Fruit fly (Drosophila melanogaster) whole organism, embryonic: ENCODE results near the gene CG13920.

Experiments used
- Atf-2 ChIP-seq: fragments of 200-800 bp; sonication (Bioruptor generic); optimal IDR thresholded peaks from 2 replicates; lab custom pipeline; 2016; ENCODE audit warnings: missing biosample characterization, missing genetic modification characterization
- Bgb ChIP-seq: fragments of 200-800 bp; sonication (Bioruptor generic); IDR thresholded peaks from 2 replicates; pipeline ENCODE4 v1.3.6; 2022; ENCODE audit warnings: missing biosample characterization, missing genetic modification characterization; ENCODE audit not compliant: partially characterized antibody
- Blimp-1 ChIP-seq: fragments of 200-800 bp; sonication (Bioruptor generic); optimal IDR thresholded peaks from 3 replicates; lab custom pipeline; 2018; ENCODE audit warnings: missing biosample characterization, missing genetic modification characterization, mild to moderate bottlenecking, moderate library complexity, missing genetic modification reagents
- CG11560 ChIP-seq: fragments of 200-800 bp; sonication (Bioruptor generic); IDR thresholded peaks from 3 replicates; pipeline ENCODE4 v1.3.6; 2022; ENCODE audit warnings: missing biosample characterization, missing genetic modification characterization
- CG14667 ChIP-seq: fragments of 200-800 bp; sonication (Bioruptor generic); IDR thresholded peaks from 2 replicates; pipeline ENCODE4 v1.3.6; 2022; ENCODE audit warnings: missing biosample characterization, missing genetic modification characterization
- CG15479 ChIP-seq: fragments of 200-800 bp; sonication (Bioruptor generic); optimal IDR thresholded peaks from 3 replicates; lab custom pipeline; 2019; ENCODE audit warnings: missing biosample characterization, mild to moderate bottlenecking, missing genetic modification characterization, moderate library complexity
- CG15696 ChIP-seq: fragments of 200-800 bp; sonication (Bioruptor generic); optimal IDR thresholded peaks from 2 replicates; lab custom pipeline; 2019; ENCODE audit warnings: missing biosample characterization, mild to moderate bottlenecking, missing genetic modification characterization, moderate library complexity
- CG17359 ChIP-seq: fragments of 200-800 bp; sonication (Bioruptor generic); optimal IDR thresholded peaks from 3 replicates; lab custom pipeline; 2018; ENCODE audit warnings: missing biosample characterization, mild to moderate bottlenecking, missing genetic modification characterization, moderate library complexity
- CG18011 ChIP-seq: fragments of 200-800 bp; sonication (Bioruptor generic); optimal IDR thresholded peaks from 2 replicates; lab custom pipeline; 2017; ENCODE audit warnings: missing biosample characterization, missing genetic modification characterization, mild to moderate bottlenecking, moderate library complexity, missing genotype
- CG18764 ChIP-seq: fragments of 200-800 bp; sonication (Bioruptor generic); optimal IDR thresholded peaks from 3 replicates; lab custom pipeline; 2016; ENCODE audit warnings: missing biosample characterization, missing genetic modification characterization
- CG2120 ChIP-seq: fragments of 200-800 bp; sonication (Bioruptor generic); optimal IDR thresholded peaks from 3 replicates; lab custom pipeline; 2016; ENCODE audit warnings: missing biosample characterization, missing genetic modification characterization
- CG4820 ChIP-seq: fragments of 200-800 bp; sonication (Bioruptor generic); optimal IDR thresholded peaks from 3 replicates; lab custom pipeline; 2016; ENCODE audit warnings: missing biosample characterization, missing genetic modification characterization
- CG4854 ChIP-seq: fragments of 200-800 bp; sonication (Bioruptor generic); optimal IDR thresholded peaks from 2 replicates; lab custom pipeline; 2016; ENCODE audit warnings: missing biosample characterization, missing genetic modification characterization, inconsistent platforms
- CG6683 ChIP-seq: fragments of 200-800 bp; sonication (Bioruptor generic); optimal IDR thresholded peaks from 2 replicates; lab custom pipeline; 2017; ENCODE audit warnings: missing biosample characterization, mild to moderate bottlenecking, missing genetic modification characterization, missing genetic modification reagents
- CG7928 ChIP-seq: fragments of 200-800 bp; sonication (Bioruptor generic); optimal IDR thresholded peaks from 2 replicates; lab custom pipeline; 2017; ENCODE audit warnings: missing biosample characterization, mild to moderate bottlenecking, missing genetic modification characterization
- CG9876 ChIP-seq: fragments of 200-800 bp; sonication (Bioruptor generic); optimal IDR thresholded peaks from 2 replicates; lab custom pipeline; 2016; ENCODE audit warnings: missing biosample characterization, missing genetic modification characterization
- Camta ChIP-seq: fragments of 200-800 bp; sonication (Bioruptor generic); optimal IDR thresholded peaks from 2 replicates; lab custom pipeline; 2016; ENCODE audit warnings: missing biosample characterization, missing genetic modification characterization
- D ChIP-seq, 2 experiments: fragments of 200-800 bp in 1 of 2; fragments of >200 bp in 1 of 2; sonication (Bioruptor generic) in 1 of 2; optimal IDR thresholded peaks; 2 replicates in 1 of 2; 3 replicates in 1 of 2; lab custom pipeline; 2017; ENCODE audit warnings: mild to moderate bottlenecking in 1 of 2, missing biosample characterization in 1 of 2, missing genetic modification characterization in 1 of 2, missing genetic modification reagents in 1 of 2
- Gsc ChIP-seq: fragments of 200-800 bp; sonication (Bioruptor generic); IDR thresholded peaks from 2 replicates; pipeline ENCODE4 v1.3.6; 2022; ENCODE audit warnings: missing biosample characterization, missing genetic modification characterization
- HmgZ ChIP-seq: fragments of 200-800 bp; sonication (Bioruptor generic); optimal IDR thresholded peaks from 2 replicates; lab custom pipeline; 2018; ENCODE audit warnings: missing biosample characterization, mild to moderate bottlenecking, missing genetic modification characterization
- MBD-R2 ChIP-seq: fragments of 200-800 bp; sonication (Bioruptor generic); IDR thresholded peaks from 2 replicates; pipeline ENCODE4 v1.3.6; 2022; ENCODE audit warnings: missing biosample characterization, missing genetic modification characterization
- Med ChIP-seq: fragments of 200-800 bp; sonication (Bioruptor generic); peaks from one replicate; lab custom pipeline; 2016; ENCODE audit warnings: missing biosample characterization, missing genetic modification characterization, mild to moderate bottlenecking, inconsistent platforms, moderate library complexity
- Pdp1 ChIP-seq, 2 experiments: fragments of 200-800 bp; sonication (Bioruptor generic); optimal IDR thresholded peaks; 3 replicates each; lab custom pipeline; 2016; ENCODE audit warnings: missing biosample characterization in 2 of 2, missing genetic modification characterization in 2 of 2, mild to moderate bottlenecking in 1 of 2, moderate library complexity in 1 of 2
- Sin3A ChIP-seq: fragments of >200 bp; optimal IDR thresholded peaks from 2 replicates; lab custom pipeline; 2018
- ac ChIP-seq: fragments of 200-800 bp; sonication (Bioruptor generic); optimal IDR thresholded peaks from 3 replicates; lab custom pipeline; 2017; ENCODE audit warnings: missing biosample characterization, mild to moderate bottlenecking, missing genetic modification characterization
- al ChIP-seq: fragments of 200-800 bp; sonication (Bioruptor generic); IDR thresholded peaks from 2 replicates; pipeline ENCODE4 v1.3.6; 2022; ENCODE audit warnings: missing biosample characterization, missing genetic modification characterization
- cg ChIP-seq: fragments of 200-800 bp; sonication (Bioruptor generic); optimal IDR thresholded peaks from 3 replicates; lab custom pipeline; 2019; ENCODE audit warnings: missing biosample characterization, mild to moderate bottlenecking, missing genetic modification characterization, moderate library complexity
- dati ChIP-seq: fragments of 200-800 bp; sonication (Bioruptor generic); IDR thresholded peaks from 2 replicates; pipeline ENCODE4 v1.3.6; 2022; ENCODE audit warnings: missing biosample characterization, missing genetic modification characterization
- dimm ChIP-seq: fragments of 200-800 bp; sonication (Bioruptor generic); IDR thresholded peaks from 2 replicates; pipeline ENCODE4 v1.3.6; 2022; ENCODE audit warnings: missing biosample characterization, missing genetic modification characterization
- ems ChIP-seq: fragments of 200-800 bp; sonication (Bioruptor generic); optimal IDR thresholded peaks from 3 replicates; lab custom pipeline; 2016; ENCODE audit warnings: missing biosample characterization, missing genetic modification characterization
- eyg ChIP-seq: fragments of 200-800 bp; sonication (Bioruptor generic); optimal IDR thresholded peaks from 3 replicates; lab custom pipeline; 2016; ENCODE audit warnings: missing biosample characterization, missing genetic modification characterization
- hb ChIP-seq: fragments of 200-800 bp; sonication (Bioruptor generic); IDR thresholded peaks from 3 replicates; pipeline ENCODE4 v1.3.6; 2022; ENCODE audit warnings: missing biosample characterization, missing genetic modification characterization; ENCODE audit not compliant: partially characterized antibody
- ind ChIP-seq: fragments of 200-800 bp; sonication (Bioruptor generic); optimal IDR thresholded peaks from 3 replicates; lab custom pipeline; 2016; ENCODE audit warnings: missing biosample characterization, missing genetic modification characterization
- ken ChIP-seq: fragments of 200-800 bp; sonication (Bioruptor generic); IDR thresholded peaks from 3 replicates; pipeline ENCODE4 v1.3.6; 2022; ENCODE audit warnings: missing biosample characterization, missing genetic modification characterization
- lilli ChIP-seq: fragments of 200-800 bp; sonication (Bioruptor generic); optimal IDR thresholded peaks from 3 replicates; lab custom pipeline; 2016; ENCODE audit warnings: missing biosample characterization, missing genetic modification characterization
- nmo ChIP-seq: fragments of 200-800 bp; sonication (Bioruptor generic); optimal IDR thresholded peaks from 2 replicates; lab custom pipeline; 2018; ENCODE audit warnings: missing biosample characterization, mild to moderate bottlenecking, missing genetic modification characterization, moderate library complexity
- nom ChIP-seq: fragments of 200-800 bp; sonication (Bioruptor generic); optimal IDR thresholded peaks from 2 replicates; lab custom pipeline; 2017; ENCODE audit warnings: missing biosample characterization, missing genetic modification characterization, mild to moderate bottlenecking, moderate library complexity, missing genetic modification reagents
- oc ChIP-seq: fragments of 200-800 bp; sonication (Bioruptor generic); optimal IDR thresholded peaks from 2 replicates; lab custom pipeline; 2018; ENCODE audit warnings: missing biosample characterization, mild to moderate bottlenecking, missing genetic modification characterization, moderate library complexity
- odd ChIP-seq: fragments of 200-800 bp; sonication (Bioruptor generic); optimal IDR thresholded peaks from 2 replicates; lab custom pipeline; 2017; ENCODE audit warnings: missing biosample characterization, mild to moderate bottlenecking, missing genetic modification characterization
- onecut ChIP-seq: fragments of 200-800 bp; sonication (Bioruptor generic); IDR thresholded peaks from 2 replicates; pipeline ENCODE4 v1.3.6; 2022; ENCODE audit warnings: missing biosample characterization, missing genetic modification characterization
- ranshi ChIP-seq: fragments of 200-800 bp; sonication (Bioruptor generic); IDR thresholded peaks from 2 replicates; pipeline ENCODE4 v1.3.6; 2022; ENCODE audit warnings: missing biosample characterization, missing genetic modification characterization
- so ChIP-seq: fragments of 200-800 bp; sonication (Bioruptor generic); IDR thresholded peaks from 3 replicates; pipeline ENCODE4 v1.3.6; 2022; ENCODE audit warnings: missing biosample characterization, missing genetic modification characterization
- tap ChIP-seq: fragments of 200-800 bp; optimal IDR thresholded peaks from 3 replicates; lab custom pipeline; 2019; ENCODE audit warnings: missing biosample characterization, mild to moderate bottlenecking, missing genetic modification characterization, moderate library complexity
- tin ChIP-seq: fragments of 200-800 bp; sonication (Bioruptor generic); optimal IDR thresholded peaks from 3 replicates; lab custom pipeline; 2016; ENCODE audit warnings: missing biosample characterization, missing genetic modification characterization
- tio ChIP-seq: fragments of 200-800 bp; sonication (Bioruptor generic); optimal IDR thresholded peaks from 2 replicates; lab custom pipeline; 2017; ENCODE audit warnings: missing biosample characterization, missing genetic modification characterization, inconsistent platforms
- tna ChIP-seq: fragments of 200-800 bp; sonication (Bioruptor generic); IDR thresholded peaks from 2 replicates; pipeline ENCODE4 v1.3.6; 2022; ENCODE audit warnings: missing biosample characterization, missing genetic modification characterization; ENCODE audit not compliant: partially characterized antibody
- twi ChIP-seq: fragments of 200-800 bp; optimal IDR thresholded peaks from 2 replicates; lab custom pipeline; 2019; ENCODE audit warnings: missing biosample characterization, mild to moderate bottlenecking, missing genetic modification characterization, moderate library complexity
- wor ChIP-seq: fragments of 200-800 bp; sonication (Bioruptor generic); IDR thresholded peaks from 2 replicates; pipeline ENCODE4 v1.3.6; 2022; ENCODE audit warnings: missing biosample characterization, missing genetic modification characterization

CG13920 gene

DNA sequence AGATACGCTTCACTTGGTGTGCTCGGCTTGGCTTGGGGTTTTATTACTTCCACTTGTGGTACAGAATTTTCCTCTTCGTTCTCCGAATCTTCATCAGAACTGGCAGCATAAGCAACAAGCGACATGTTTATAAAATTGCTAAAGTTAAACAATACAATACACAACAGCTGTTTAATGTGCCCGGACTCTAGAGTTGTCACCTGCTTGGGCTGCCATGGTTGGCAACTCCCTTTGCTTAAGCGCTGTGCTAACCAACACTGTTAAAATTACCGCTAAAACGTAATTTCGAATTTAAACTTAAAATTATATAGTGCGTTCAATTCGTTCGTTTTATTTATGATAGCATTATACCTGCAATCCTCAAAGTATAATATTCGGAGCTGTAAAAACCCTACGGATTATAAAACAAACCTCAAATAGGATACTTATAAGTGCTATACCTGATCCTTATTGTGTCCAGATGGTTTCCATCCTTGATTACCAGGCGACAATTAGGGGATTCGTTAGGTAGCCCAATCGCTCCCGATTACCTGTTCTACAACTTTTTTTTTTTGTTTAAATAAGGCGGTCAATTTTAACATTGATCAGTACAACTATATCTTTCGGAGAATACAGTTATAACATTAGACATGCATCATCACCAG, 1.3 kb upstream of the CG13920 start, which contains the start of the genes CG17249 and Bro (continued):
- TF ChIP-seq CG18011 (GFP tag; lab: Kevin White, UChicago) (no peak), al (GFP tag; lab: Robert Waterston, UW) (no peak), nmo (GFP tag; lab: Kevin White, UChicago) (peak; percentile 31), ems (peak; percentile 17), MBD-R2 (GFP tag; lab: Robert Waterston, UW) (peak; percentile 97)

dm6 chr3L:1649363-1649762, 619 bp downstream of the CG13920 start:
- no peak for TF ChIP-seq CG17359
- TF ChIP-seq tna (GFP tag; lab: Robert Waterston, UW): no peak
- TF ChIP-seq CG4820 (GFP tag; lab: Kevin White, UChicago): no peak
- TF ChIP-seq so: 0 out of 3 replicates have a peak, but pooled peaks have one; percentile 30
- TF ChIP-seq eyg (GFP tag; lab: Kevin White, UChicago): no peak
- no peak for TF ChIP-seq dati
- TF ChIP-seq Med (GFP tag; lab: Kevin White, UChicago): peak; percentile 39
- TF ChIP-seq Blimp-1 (GFP tag; lab: Kevin White, UChicago): no peak
- TF ChIP-seq CG7928 (GFP tag; lab: Kevin White, UChicago): no peak
- no peak for TF ChIP-seq CG11560 (tag; lab: Robert Waterston, UW)
- TF ChIP-seq Pdp1 (GFP tag; optimal IDR thresholded peaks at IDR 0.05; lab: Kevin White, UChicago): peak in 1 of 2 experiments; percentile 47
- TF ChIP-seq CG14667: no peak
- no peak for TF ChIP-seq ranshi
- TF ChIP-seq odd (GFP tag; lab: Kevin White, UChicago): no peak
- no peak for TF ChIP-seq cg (GFP tag; lab: Kevin White, UChicago)
- peak; percentile 95 for TF ChIP-seq onecut (GFP tag; lab: Robert Waterston, UW)
- TF ChIP-seq ken (GFP tag; lab: Robert Waterston, UW): no peak
- no peak for TF ChIP-seq Sin3A (lab: Kevin White, UChicago)
- TF ChIP-seq lilli (GFP tag; lab: Kevin White, UChicago): no peak
- no peak for TF ChIP-seq hb (GFP tag; lab: Robert Waterston, UW)
- no peak for TF ChIP-seq CG15696 (tag; lab: Kevin White, UChicago)
- no peak for TF ChIP-seq dimm (GFP tag; lab: Robert Waterston, UW)
- no peak for TF ChIP-seq CG2120 (GFP tag; lab: Kevin White, UChicago)
- TF ChIP-seq Atf-2 (GFP tag; lab: Kevin White, UChicago): no peak
- TF ChIP-seq Bgb: 0 out of 2 replicates have a peak, but pooled peaks have one; percentile 27
- TF ChIP-seq oc: no peak
- TF ChIP-seq twi (tag; lab: Kevin White, UChicago): no peak
- no peak for TF ChIP-seq CG9876 (GFP tag; lab: Kevin White, UChicago)
- no peak for TF ChIP-seq Gsc
- no peak for TF ChIP-seq CG6683 (GFP tag; lab: Kevin White, UChicago)
- no peak for TF ChIP-seq D (optimal IDR thresholded peaks at IDR 0.05; lab: Kevin White, UChicago)
- TF ChIP-seq D (GFP tag; optimal IDR thresholded peaks at IDR 0.05; lab: Kevin White, UChicago): no peak
- TF ChIP-seq wor (GFP tag; lab: Robert Waterston, UW): no peak
- no peak for TF ChIP-seq CG15479 (GFP tag; lab: Kevin White, UChicago)
- no peak for TF ChIP-seq HmgZ (tag; lab: Kevin White, UChicago)
- TF ChIP-seq ac (GFP tag; lab: Kevin White, UChicago): no peak
- no peak for TF ChIP-seq CG18764 (GFP tag; lab: Kevin White, UChicago)
- peak; percentile 10; the same call in 1 of the 2 replicates for TF ChIP-seq MBD-R2 (GFP tag; lab: Robert Waterston, UW)
- no peak for TF ChIP-seq CG4854 (GFP tag; lab: Kevin White, UChicago)
- TF ChIP-seq ind (GFP tag; lab: Kevin White, UChicago): no peak
- TF ChIP-seq tap (tag; lab: Kevin White, UChicago): no peak
- no peak for TF ChIP-seq nom (GFP tag; lab: Kevin White, UChicago)
- TF ChIP-seq tio (GFP tag; lab: Kevin White, UChicago): no peak
- TF ChIP-seq Camta (GFP tag; lab: Kevin White, UChicago): no peak
- no peak for TF ChIP-seq tin (GFP tag; lab: Kevin White, UChicago)
